Fruit fly (Drosophila melanogaster) whole organism, embryonic: Measurements from ENCODE around the gene wisp.

ENCODE experiments used
- Ada2b ChIP-seq: fragments of 200-800 bp; sonication (Bioruptor generic); IDR thresholded peaks from 2 replicates; pipeline ENCODE4 v1.3.6; 2022; ENCODE audit warnings: missing biosample characterization, missing genetic modification characterization
- Asciz ChIP-seq: fragments of 200-800 bp; sonication (Bioruptor generic); optimal IDR thresholded peaks from 2 replicates; lab custom pipeline; 2017; ENCODE audit warnings: missing biosample characterization, mild to moderate bottlenecking, missing genetic modification characterization, missing genetic modification reagents
- C15 ChIP-seq: fragments of 200-800 bp; sonication (Bioruptor generic); IDR thresholded peaks from 3 replicates; pipeline ENCODE4 v1.3.6; 2022; ENCODE audit warnings: missing biosample characterization, missing genetic modification characterization
- CG10147 ChIP-seq: fragments of 200-800 bp; sonication (Bioruptor generic); optimal IDR thresholded peaks from 2 replicates; lab custom pipeline; 2019; ENCODE audit warnings: missing biosample characterization, mild to moderate bottlenecking, missing genetic modification characterization, moderate library complexity
- CG11093 ChIP-seq: fragments of 200-800 bp; sonication (Bioruptor generic); IDR thresholded peaks from 3 replicates; pipeline ENCODE4 v1.3.6; 2022; ENCODE audit warnings: missing biosample characterization, missing genetic modification characterization
- CG12769 ChIP-seq: fragments of 200-800 bp; sonication (Bioruptor generic); optimal IDR thresholded peaks from 2 replicates; lab custom pipeline; 2019; ENCODE audit warnings: missing biosample characterization, mild to moderate bottlenecking, missing genetic modification characterization, moderate library complexity
- CG13624 ChIP-seq: fragments of 200-800 bp; sonication (Bioruptor generic); optimal IDR thresholded peaks from 2 replicates; lab custom pipeline; 2016; ENCODE audit warnings: missing biosample characterization, missing genetic modification characterization
- CG15514 ChIP-seq: fragments of 200-800 bp; sonication (Bioruptor generic); optimal IDR thresholded peaks from 3 replicates; lab custom pipeline; 2017; ENCODE audit warnings: missing biosample characterization, missing genetic modification characterization, mild to moderate bottlenecking, moderate library complexity, missing genetic modification reagents
- CG16779 ChIP-seq: fragments of 200-800 bp; sonication (Bioruptor generic); IDR thresholded peaks from 2 replicates; pipeline ENCODE4 v1.3.6; 2022; ENCODE audit warnings: missing biosample characterization, missing genetic modification characterization
- CG17359 ChIP-seq: fragments of 200-800 bp; sonication (Bioruptor generic); optimal IDR thresholded peaks from 3 replicates; lab custom pipeline; 2018; ENCODE audit warnings: missing biosample characterization, mild to moderate bottlenecking, missing genetic modification characterization, moderate library complexity
- CG17361 ChIP-seq: fragments of 200-800 bp; sonication (Bioruptor generic); IDR thresholded peaks from 3 replicates; pipeline ENCODE4 v1.3.6; 2022; ENCODE audit warnings: missing biosample characterization, missing genetic modification characterization
- CG18262 ChIP-seq: fragments of 200-800 bp; optimal IDR thresholded peaks from 3 replicates; lab custom pipeline; 2019; ENCODE audit warnings: missing biosample characterization, mild to moderate bottlenecking, missing genetic modification characterization, moderate library complexity
- CG1832 ChIP-seq: fragments of 200-800 bp; sonication (Bioruptor generic); optimal IDR thresholded peaks from 2 replicates; lab custom pipeline; 2017; ENCODE audit warnings: missing biosample characterization, mild to moderate bottlenecking, missing genetic modification characterization, inconsistent platforms
- CG2712 ChIP-seq: fragments of 200-800 bp; optimal IDR thresholded peaks from 3 replicates; lab custom pipeline; 2019; ENCODE audit warnings: missing biosample characterization, mild to moderate bottlenecking, missing genetic modification characterization, moderate library complexity
- CG31441 ChIP-seq: fragments of 200-800 bp; sonication (Bioruptor generic); IDR thresholded peaks from 2 replicates; pipeline ENCODE4 v1.3.6; 2022; ENCODE audit warnings: missing biosample characterization, missing genetic modification characterization
- CG33557 ChIP-seq: fragments of 200-800 bp; sonication (Bioruptor generic); optimal IDR thresholded peaks from 2 replicates; lab custom pipeline; 2019; ENCODE audit warnings: missing biosample characterization, mild to moderate bottlenecking, missing genetic modification characterization, moderate library complexity
- CG3995 ChIP-seq: fragments of 200-800 bp; sonication (Bioruptor generic); optimal IDR thresholded peaks from 3 replicates; lab custom pipeline; 2016; ENCODE audit warnings: missing biosample characterization, missing genetic modification characterization
- CG4360 ChIP-seq: fragments of 200-800 bp; sonication (Bioruptor generic); IDR thresholded peaks from 2 replicates; pipeline ENCODE4 v1.3.6; 2022; ENCODE audit warnings: missing biosample characterization, missing genetic modification characterization
- CG6175 ChIP-seq: fragments of 200-800 bp; sonication (Bioruptor generic); IDR thresholded peaks from 3 replicates; pipeline ENCODE4 v1.3.6; 2022; ENCODE audit warnings: missing biosample characterization, missing genetic modification characterization
- CG7271 ChIP-seq: fragments of 200-800 bp; sonication (Bioruptor generic); optimal IDR thresholded peaks from 2 replicates; lab custom pipeline; 2018; ENCODE audit warnings: missing biosample characterization, mild to moderate bottlenecking, missing genetic modification characterization, moderate library complexity
- CG8089 ChIP-seq: fragments of 200-800 bp; sonication (Bioruptor generic); optimal IDR thresholded peaks from 3 replicates; lab custom pipeline; 2016; ENCODE audit warnings: missing biosample characterization, missing genetic modification characterization
- CG9797 ChIP-seq: fragments of 200-800 bp; sonication (Bioruptor generic); optimal IDR thresholded peaks from 3 replicates; lab custom pipeline; 2018; ENCODE audit warnings: missing biosample characterization, mild to moderate bottlenecking, missing genetic modification characterization
- CrebB ChIP-seq: fragments of 200-800 bp; sonication (Bioruptor generic); optimal IDR thresholded peaks from 3 replicates; lab custom pipeline; 2018; ENCODE audit warnings: missing biosample characterization, mild to moderate bottlenecking, missing genetic modification characterization
- Dll ChIP-seq: fragments of 200-800 bp; sonication (Bioruptor generic); IDR thresholded peaks from 4 replicates; pipeline ENCODE4 v1.3.6; 2022; ENCODE audit warnings: missing biosample characterization, missing genetic modification characterization; ENCODE audit not compliant: partially characterized antibody
- Doc3 ChIP-seq: fragments of 200-800 bp; sonication (Bioruptor generic); IDR thresholded peaks from 3 replicates; pipeline ENCODE4 v1.3.6; 2022; ENCODE audit warnings: missing biosample characterization, missing genetic modification characterization; ENCODE audit not compliant: partially characterized antibody
- Ets97D ChIP-seq: fragments of 200-800 bp; sonication (Bioruptor generic); optimal IDR thresholded peaks from 3 replicates; lab custom pipeline; 2016; ENCODE audit warnings: missing biosample characterization, missing genetic modification characterization
- H15 ChIP-seq: fragments of 200-800 bp; sonication (Bioruptor generic); IDR thresholded peaks from 3 replicates; pipeline ENCODE4 v1.3.6; 2022; ENCODE audit warnings: missing biosample characterization, missing genetic modification characterization
- Hmx ChIP-seq: fragments of 200-800 bp; sonication (Bioruptor generic); optimal IDR thresholded peaks from 2 replicates; lab custom pipeline; 2016; ENCODE audit warnings: missing biosample characterization, missing genetic modification characterization
- Nf-YC ChIP-seq: fragments of 200-800 bp; optimal IDR thresholded peaks from 3 replicates; lab custom pipeline; 2019; ENCODE audit warnings: missing biosample characterization, mild to moderate bottlenecking, missing genetic modification characterization, moderate library complexity
- Optix ChIP-seq: fragments of 200-800 bp; sonication (Bioruptor generic); IDR thresholded peaks from 3 replicates; pipeline ENCODE4 v1.3.6; 2022; ENCODE audit warnings: missing biosample characterization, missing genetic modification characterization
- Ravus ChIP-seq: fragments of 200-800 bp; sonication (Bioruptor generic); IDR thresholded peaks from 2 replicates; pipeline ENCODE4 v1.3.6; 2022; ENCODE audit warnings: missing biosample characterization, missing genetic modification characterization
- amos ChIP-seq: fragments of 200-800 bp; sonication (Bioruptor generic); IDR thresholded peaks from 2 replicates; pipeline ENCODE4 v1.3.6; 2022; ENCODE audit warnings: missing biosample characterization, missing genetic modification characterization; ENCODE audit not compliant: partially characterized antibody
- ash1 ChIP-seq: fragments of 200-800 bp; sonication (Bioruptor generic); optimal IDR thresholded peaks from 2 replicates; lab custom pipeline; 2018; ENCODE audit warnings: missing biosample characterization, mild to moderate bottlenecking, missing genetic modification characterization
- br ChIP-seq: fragments of >200 bp; optimal IDR thresholded peaks from 2 replicates; lab custom pipeline; 2017
- btn ChIP-seq: fragments of 200-800 bp; sonication (Bioruptor generic); optimal IDR thresholded peaks from 2 replicates; lab custom pipeline; 2016; ENCODE audit warnings: missing biosample characterization, missing genetic modification characterization
- cad ChIP-seq: fragments of >200 bp; optimal IDR thresholded peaks from 2 replicates; lab custom pipeline; 2017; ENCODE audit warnings: missing biosample characterization, missing genetic modification characterization
- emc ChIP-seq: fragments of 200-800 bp; sonication (Bioruptor generic); optimal IDR thresholded peaks from 2 replicates; lab custom pipeline; 2016; ENCODE audit warnings: missing biosample characterization, missing genetic modification characterization
- eve ChIP-seq, 2 experiments: fragments of >200 bp; optimal IDR thresholded peaks; 2 replicates each; lab custom pipeline; 2017; ENCODE audit warnings: missing biosample characterization in 2 of 2, missing genetic modification characterization in 2 of 2
- fu2 ChIP-seq: fragments of 200-800 bp; sonication (Bioruptor generic); optimal IDR thresholded peaks from 2 replicates; lab custom pipeline; 2016; ENCODE audit warnings: missing biosample characterization, missing genetic modification characterization
- grau ChIP-seq: fragments of 200-800 bp; optimal IDR thresholded peaks from 3 replicates; lab custom pipeline; 2019; ENCODE audit warnings: missing biosample characterization, mild to moderate bottlenecking, missing genetic modification characterization, moderate library complexity
- gsb-n ChIP-seq: fragments of 200-800 bp; sonication (Bioruptor generic); optimal IDR thresholded peaks from 3 replicates; lab custom pipeline; 2018; ENCODE audit warnings: missing biosample characterization, mild to moderate bottlenecking, missing genetic modification characterization
- inv ChIP-seq: fragments of 200-800 bp; sonication (Bioruptor generic); IDR thresholded peaks from 2 replicates; pipeline ENCODE4 v1.3.6; 2022; ENCODE audit warnings: missing biosample characterization, missing genetic modification characterization; ENCODE audit not compliant: partially characterized antibody
- lbe ChIP-seq: fragments of 200-800 bp; sonication (Bioruptor generic); optimal IDR thresholded peaks from 2 replicates; lab custom pipeline; 2016; ENCODE audit warnings: missing biosample characterization, mild to moderate bottlenecking, missing genetic modification characterization
- luna ChIP-seq: fragments of 200-800 bp; sonication (Bioruptor generic); optimal IDR thresholded peaks from 2 replicates; lab custom pipeline; 2016; ENCODE audit warnings: missing biosample characterization, missing genetic modification characterization
- nau ChIP-seq: fragments of 200-800 bp; sonication (Bioruptor generic); optimal IDR thresholded peaks from 3 replicates; lab custom pipeline; 2017; ENCODE audit warnings: missing biosample characterization, mild to moderate bottlenecking, missing genetic modification characterization, missing genetic modification reagents
- nom ChIP-seq: fragments of 200-800 bp; sonication (Bioruptor generic); optimal IDR thresholded peaks from 2 replicates; lab custom pipeline; 2017; ENCODE audit warnings: missing biosample characterization, missing genetic modification characterization, mild to moderate bottlenecking, moderate library complexity, missing genetic modification reagents
- pb ChIP-seq: fragments of 200-800 bp; sonication (Bioruptor generic); optimal IDR thresholded peaks from 3 replicates; lab custom pipeline; 2016; ENCODE audit warnings: missing biosample characterization, missing genetic modification characterization
- pum ChIP-seq: fragments of 200-800 bp; sonication (Bioruptor generic); optimal IDR thresholded peaks from 2 replicates; lab custom pipeline; 2016; ENCODE audit warnings: missing biosample characterization, missing genetic modification characterization
- salm ChIP-seq: fragments of 200-800 bp; sonication (Bioruptor generic); optimal IDR thresholded peaks from 2 replicates; lab custom pipeline; 2018; ENCODE audit warnings: missing biosample characterization, mild to moderate bottlenecking, missing genetic modification characterization
- schlank ChIP-seq: fragments of 200-800 bp; sonication (Bioruptor generic); optimal IDR thresholded peaks from 2 replicates; lab custom pipeline; 2018; ENCODE audit warnings: missing biosample characterization, mild to moderate bottlenecking, missing genetic modification characterization
- stc ChIP-seq: fragments of 200-800 bp; sonication (Bioruptor generic); IDR thresholded peaks from 2 replicates; pipeline ENCODE4 v1.3.6; 2022; ENCODE audit warnings: missing biosample characterization, missing genetic modification characterization

wisp gene

dm6 chrX:11915154-11915593 is 21.4 kb downstream of the wisp start (continued):
- no peak for TF ChIP-seq pb (GFP tag; lab: Kevin White, UChicago)
- peak; percentile 65 for TF ChIP-seq lbe (GFP tag; lab: Kevin White, UChicago)
- no peak for TF ChIP-seq Doc3 (GFP tag; lab: Robert Waterston, UW)
- no peak for TF ChIP-seq Hmx (GFP tag; lab: Kevin White, UChicago)
- TF ChIP-seq Dll: no peak
- TF ChIP-seq CG33557 (GFP tag; lab: Kevin White, UChicago): peak; percentile 92
- TF ChIP-seq Optix (GFP tag; lab: Robert Waterston, UW): peak; percentile 61; the same call in 1 of the 3 replicates
- TF ChIP-seq CG31441 (GFP tag; lab: Robert Waterston, UW): peak; percentile 95
- peak; percentile 96 for TF ChIP-seq CG18262 (tag; lab: Kevin White, UChicago)
- TF ChIP-seq br (lab: Kevin White, UChicago): no peak
- TF ChIP-seq CG13624 (GFP tag; lab: Kevin White, UChicago): no peak
- TF ChIP-seq CG15514 (GFP tag; lab: Kevin White, UChicago): peak; percentile 48
- peak; percentile 51 for TF ChIP-seq CG4360 (GFP tag; lab: Robert Waterston, UW)
- TF ChIP-seq C15 (GFP tag; lab: Robert Waterston, UW): peak; percentile 72; the same call in 1 of the 3 replicates
- TF ChIP-seq CG17359 (tag; lab: Kevin White, UChicago): peak; percentile 92
- no peak for TF ChIP-seq cad (GFP tag; lab: Kevin White, UChicago)
- no peak for TF ChIP-seq inv (GFP tag; lab: Robert Waterston, UW)
- TF ChIP-seq CG6175 (GFP tag; lab: Robert Waterston, UW): peak; percentile 92
- peak; percentile 87 for TF ChIP-seq salm (tag; lab: Kevin White, UChicago)
- peak; percentile 20 for TF ChIP-seq CG9797
- TF ChIP-seq CG10147 (GFP tag; lab: Kevin White, UChicago): peak; percentile 88
- peak; percentile 85 for TF ChIP-seq nom (GFP tag; lab: Kevin White, UChicago)
- peak; percentile 74 for TF ChIP-seq Ada2b (GFP tag; lab: Robert Waterston, UW)
- no peak for TF ChIP-seq amos (GFP tag; lab: Robert Waterston, UW)
- TF ChIP-seq Ets97D (GFP tag; lab: Kevin White, UChicago): no peak
- TF ChIP-seq H15 (GFP tag; lab: Robert Waterston, UW): peak; percentile 76; the same call in 2 of the 3 replicates
- TF ChIP-seq grau (tag; lab: Kevin White, UChicago): peak; percentile 94
- no peak for TF ChIP-seq CG8089
- no peak for TF ChIP-seq luna
- no peak for TF ChIP-seq ash1
- TF ChIP-seq CG11093 (GFP tag; lab: Robert Waterston, UW): peak; percentile 87
- peak; percentile 81 for TF ChIP-seq CG7271 (tag; lab: Kevin White, UChicago)
- TF ChIP-seq btn (GFP tag; lab: Kevin White, UChicago): no peak
- TF ChIP-seq eve (GFP tag; optimal IDR thresholded peaks at IDR 0.05; lab: Kevin White, UChicago): peak in 1 of 2 experiments; percentile 58
- peak; percentile 73 for TF ChIP-seq schlank (tag; lab: Kevin White, UChicago)
- TF ChIP-seq Nf-YC (tag; lab: Kevin White, UChicago): peak; percentile 88
- peak; percentile 85 for TF ChIP-seq gsb-n
- TF ChIP-seq CG12769 (tag; lab: Kevin White, UChicago): peak; percentile 65
- 0 out of 2 replicates have a peak, but pooled peaks have one; percentile 15 for TF ChIP-seq CG16779 (GFP tag; lab: Robert Waterston, UW)
- TF ChIP-seq nau (GFP tag; lab: Kevin White, UChicago): peak; percentile 78
- TF ChIP-seq stc (GFP tag; lab: Robert Waterston, UW): peak; percentile 88
- TF ChIP-seq CG3995: peak; percentile 25
- no peak for TF ChIP-seq emc (GFP tag; lab: Kevin White, UChicago)
- TF ChIP-seq CG2712 (tag; lab: Kevin White, UChicago): peak; percentile 97
- TF ChIP-seq CrebB (tag; lab: Kevin White, UChicago): peak; percentile 63
- peak; percentile 89 for TF ChIP-seq Asciz
- TF ChIP-seq pum (GFP tag; lab: Kevin White, UChicago): peak; percentile 37
- TF ChIP-seq fu2: no peak
- peak; percentile 98 for TF ChIP-seq CG17361
- TF ChIP-seq CG1832 (GFP tag; lab: Kevin White, UChicago): peak; percentile 79
- TF ChIP-seq Ravus: peak; percentile 34; the same call in 1 of the 2 replicates
